Worm (Caenorhabditis elegans) whole organism, L3 larva: Measurements from ENCODE around the gene ZK792.7.

ENCODE experiments used
- ceh-82 ChIP-seq: fragments of 150-350 bp; optimal IDR thresholded peaks from 2 replicates; lab custom pipeline; 2014; ENCODE audit warnings: missing biosample characterization, missing genetic modification characterization
- elt-2 ChIP-seq: sonication (generic microtip); optimal IDR thresholded peaks from 2 replicates; lab custom pipeline; 2016; ENCODE audit warnings: missing genetic modification reagents, mild to moderate bottlenecking, missing genetic modification characterization, missing compliant biosample characterization
- elt-3 ChIP-seq, 3 experiments: fragments of 150-350 bp in 1 of 3; sonication (generic microtip) in 2 of 3; optimal IDR thresholded peaks; 2 replicates in 2 of 3; 4 replicates in 1 of 3; lab custom pipeline; 2014 to 2017; ENCODE audit warnings: missing biosample characterization in 3 of 3, missing genetic modification characterization in 3 of 3
- nhr-237 ChIP-seq: fragments of 150-350 bp; optimal IDR thresholded peaks from 2 replicates; lab custom pipeline; 2014; ENCODE audit warnings: missing biosample characterization, missing genetic modification characterization
- nhr-77 ChIP-seq: fragments of 150-350 bp; optimal IDR thresholded peaks from 2 replicates; lab custom pipeline; 2014; ENCODE audit warnings: missing biosample characterization, missing genetic modification characterization
- ztf-11 ChIP-seq: fragments of 150-350 bp; optimal IDR thresholded peaks from 2 replicates; lab custom pipeline; 2014; ENCODE audit warnings: missing biosample characterization, missing genetic modification characterization

ce11 chrIV:11659794-11660312 is 34.4 kb upstream of the ZK792.7 start, which contains the start of gene ZK792.1:
- TF ChIP-seq nhr-77 (no peak), nhr-237 (tag; lab: Kevin White, UChicago) (no peak), elt-3 (tag; optimal IDR thresholded peaks at IDR 0.05; lab: Kevin White, UChicago) (no peak), ceh-82 (no peak), elt-2 (tag; lab: Kevin White, UChicago) (no peak), ztf-11 (tag; lab: Kevin White, UChicago) (no peak)
